Worm (Caenorhabditis elegans): Measurements from ENCODE around the gene rpap-3.

ce11 chrIV:7764319-7764718, 14.4 kb downstream of the rpap-3 start:
- TF ChIP-seq snpc-4 (tag; optimal IDR thresholded peaks at IDR 0.05) (no peak), fos-1 (tag; optimal IDR thresholded peaks at IDR 0.05) (no peak), ama-1 (optimal IDR thresholded peaks at IDR 0.05) (no peak), ZK546.5 (tag; optimal IDR thresholded peaks at IDR 0.05) (no peak), elt-3 (tag; optimal IDR thresholded peaks at IDR 0.05) (no peak), unc-39 (tag; optimal IDR thresholded peaks at IDR 0.05) (no peak), nhr-237 (tag; optimal IDR thresholded peaks at IDR 0.05) (no peak), mab-5 (tag; optimal IDR thresholded peaks at IDR 0.05) (no peak)
